Worm (Caenorhabditis elegans) whole organism, mixed stage, embryonic: ENCODE results near the gene C04H5.1.

Experiments used
- blmp-1 ChIP-seq: fragments of 150-350 bp; optimal IDR thresholded peaks from 2 replicates; lab custom pipeline; 2014; ENCODE audit warnings: missing biosample characterization, missing genetic modification characterization
- ceh-39 ChIP-seq: fragments of 150-350 bp; optimal IDR thresholded peaks from 2 replicates; lab custom pipeline; 2014; ENCODE audit warnings: missing biosample characterization, missing genetic modification characterization
- cnd-1 ChIP-seq: fragments of 200-800 bp; sonication (Bioruptor generic); optimal IDR thresholded peaks from 2 replicates; lab custom pipeline; 2018; ENCODE audit warnings: mild to moderate bottlenecking, missing genetic modification characterization, missing compliant biosample characterization
- elt-3 ChIP-seq: fragments of 150-350 bp; optimal IDR thresholded peaks from 2 replicates; lab custom pipeline; 2014; ENCODE audit warnings: missing biosample characterization, missing genetic modification characterization
- lsy-2 ChIP-seq: fragments of 150-350 bp; optimal IDR thresholded peaks from 2 replicates; lab custom pipeline; 2014; ENCODE audit warnings: missing biosample characterization, missing genetic modification characterization
- nhr-12 ChIP-seq: fragments of 150-350 bp; optimal IDR thresholded peaks from 2 replicates; lab custom pipeline; 2014; ENCODE audit warnings: missing biosample characterization, missing genetic modification characterization
- nhr-28 ChIP-seq: fragments of 150-350 bp; optimal IDR thresholded peaks from 2 replicates; lab custom pipeline; 2014; ENCODE audit warnings: missing biosample characterization, missing genetic modification characterization
- nhr-76 ChIP-seq: sonication (generic microtip); optimal IDR thresholded peaks from 2 replicates; lab custom pipeline; 2017; ENCODE audit warnings: missing biosample characterization, missing genetic modification characterization
- tbx-8 ChIP-seq: fragments of 200-800 bp; sonication (Bioruptor generic); optimal IDR thresholded peaks from 2 replicates; lab custom pipeline; 2018; ENCODE audit warnings: mild to moderate bottlenecking, missing genetic modification characterization, moderate library complexity, missing compliant biosample characterization
- unc-120 ChIP-seq: sonication (generic microtip); optimal IDR thresholded peaks from 2 replicates; lab custom pipeline; 2017; ENCODE audit warnings: missing genetic modification characterization, missing compliant biosample characterization; ENCODE audit not compliant: poor library complexity, severe bottlenecking
- ztf-11 ChIP-seq: fragments of 150-350 bp; optimal IDR thresholded peaks from 2 replicates; lab custom pipeline; 2014; ENCODE audit warnings: missing biosample characterization, missing genetic modification characterization

ce11 chrII:14523070-14523572, 11.0 kb upstream of the C04H5.1 start, which contains the start of gene btb-20:
- TF ChIP-seq ceh-39 (tag; lab: Kevin White, UChicago) (no peak), nhr-12 (no peak), elt-3 (no peak), blmp-1 (no peak), tbx-8 (no peak), cnd-1 (no peak), nhr-76 (tag; lab: Kevin White, UChicago) (no peak), lsy-2 (tag; lab: Kevin White, UChicago) (no peak), unc-120 (tag; lab: Kevin White, UChicago) (no peak), nhr-28 (no peak), ztf-11 (tag; lab: Kevin White, UChicago) (no peak)
